Fruit fly (Drosophila melanogaster) whole organism, prepupa: ENCODE results near the gene CG9541.
A peak's percentile ranks its signal among the peaks of the same experiment; 100 is the strongest.

Experiments used
- Blimp-1 ChIP-seq: fragments of 200-800 bp; sonication (Bioruptor generic); optimal IDR thresholded peaks from 3 replicates; lab custom pipeline; 2017; ENCODE audit warnings: missing biosample characterization, missing genetic modification characterization, mild to moderate bottlenecking, moderate library complexity, missing genetic modification reagents
- CG10669 ChIP-seq: fragments of 200-800 bp; sonication (Bioruptor generic); optimal IDR thresholded peaks from 3 replicates; lab custom pipeline; 2018; ENCODE audit warnings: missing biosample characterization, mild to moderate bottlenecking, missing genetic modification characterization, moderate library complexity
- CG11294 ChIP-seq: fragments of 200-800 bp; sonication (Bioruptor generic); IDR thresholded peaks from 2 replicates; pipeline ENCODE4 v1.3.6; 2022; ENCODE audit warnings: missing biosample characterization, missing genetic modification characterization
- CG11902 ChIP-seq: fragments of 200-800 bp; sonication (Bioruptor generic); optimal IDR thresholded peaks from 3 replicates; lab custom pipeline; 2016; ENCODE audit warnings: missing biosample characterization, missing genetic modification characterization
- CG1621 ChIP-seq: fragments of 200-800 bp; sonication (Bioruptor generic); optimal IDR thresholded peaks from 3 replicates; lab custom pipeline; 2018; ENCODE audit warnings: missing biosample characterization, mild to moderate bottlenecking, missing genetic modification characterization
- CG3032 ChIP-seq: fragments of 200-800 bp; optimal IDR thresholded peaks from 2 replicates; lab custom pipeline; 2019; ENCODE audit warnings: missing biosample characterization, mild to moderate bottlenecking, missing genetic modification characterization, moderate library complexity
- CG31627 ChIP-seq: fragments of 200-800 bp; sonication (Bioruptor generic); optimal IDR thresholded peaks from 3 replicates; lab custom pipeline; 2016; ENCODE audit warnings: missing biosample characterization, missing genetic modification characterization
- CG32006 ChIP-seq: fragments of 200-800 bp; sonication (Bioruptor generic); optimal IDR thresholded peaks from 3 replicates; lab custom pipeline; 2017; ENCODE audit warnings: missing biosample characterization, mild to moderate bottlenecking, missing genetic modification characterization
- CG3919 ChIP-seq: fragments of 200-800 bp; sonication (Bioruptor generic); optimal IDR thresholded peaks from 3 replicates; lab custom pipeline; 2016; ENCODE audit warnings: missing biosample characterization, missing genetic modification characterization
- CG4318 ChIP-seq: fragments of 200-800 bp; sonication (Bioruptor generic); optimal IDR thresholded peaks from 3 replicates; lab custom pipeline; 2017; ENCODE audit warnings: missing biosample characterization, mild to moderate bottlenecking, missing genetic modification characterization
- CG6163 ChIP-seq: fragments of 200-800 bp; sonication (Bioruptor generic); IDR thresholded peaks from 3 replicates; pipeline ENCODE4 v1.3.6; 2022; ENCODE audit warnings: missing biosample characterization, missing genetic modification characterization
- CG6276 ChIP-seq: fragments of 200-800 bp; sonication (Bioruptor generic); optimal IDR thresholded peaks from 2 replicates; lab custom pipeline; 2017; ENCODE audit warnings: missing biosample characterization, mild to moderate bottlenecking, missing genetic modification characterization
- CG6792 ChIP-seq: fragments of 200-800 bp; sonication (Bioruptor generic); optimal IDR thresholded peaks from 3 replicates; lab custom pipeline; 2016; ENCODE audit warnings: missing biosample characterization, missing genetic modification characterization
- CG6854 ChIP-seq: fragments of 200-800 bp; sonication (Bioruptor generic); optimal IDR thresholded peaks from 2 replicates; lab custom pipeline; 2017; ENCODE audit warnings: missing biosample characterization, mild to moderate bottlenecking, missing genetic modification characterization
- CG8319 ChIP-seq: fragments of 200-800 bp; sonication (Bioruptor generic); optimal IDR thresholded peaks from 3 replicates; lab custom pipeline; 2016; ENCODE audit warnings: missing biosample characterization, missing genetic modification characterization
- CG8632 ChIP-seq: fragments of 200-800 bp; sonication (Bioruptor generic); optimal IDR thresholded peaks from 3 replicates; lab custom pipeline; 2016; ENCODE audit warnings: missing biosample characterization, missing genetic modification characterization
- CG9139 ChIP-seq: fragments of 200-800 bp; sonication (Bioruptor generic); optimal IDR thresholded peaks from 3 replicates; lab custom pipeline; 2017; ENCODE audit warnings: missing biosample characterization, mild to moderate bottlenecking, missing genetic modification characterization
- Eip75B ChIP-seq: fragments of 200-800 bp; sonication (Bioruptor generic); optimal IDR thresholded peaks from 3 replicates; lab custom pipeline; 2016; ENCODE audit warnings: missing biosample characterization, missing genetic modification characterization
- Eip78C ChIP-seq: fragments of 200-800 bp; sonication (Bioruptor generic); peaks from one replicate; lab custom pipeline; 2016; ENCODE audit warnings: missing biosample characterization, missing genetic modification characterization
- Eip93F ChIP-seq: fragments of 200-800 bp; sonication (Bioruptor generic); optimal IDR thresholded peaks from 2 replicates; lab custom pipeline; 2016; ENCODE audit warnings: missing biosample characterization, mild to moderate bottlenecking, missing genetic modification characterization
- Ets21C ChIP-seq: fragments of 200-800 bp; sonication (Bioruptor generic); optimal IDR thresholded peaks from 3 replicates; lab custom pipeline; 2016; ENCODE audit warnings: missing biosample characterization, missing genetic modification characterization
- Gug ChIP-seq: fragments of 200-800 bp; sonication (Bioruptor generic); IDR thresholded peaks from 2 replicates; pipeline ENCODE4 v1.3.6; 2022; ENCODE audit warnings: missing biosample characterization, missing genetic modification characterization
- Hr38 ChIP-seq: sonication (Bioruptor generic); optimal IDR thresholded peaks from 2 replicates; lab custom pipeline; 2016; ENCODE audit warnings: missing biosample characterization, missing genetic modification characterization
- Hr39 ChIP-seq: fragments of 200-800 bp; sonication (Bioruptor generic); optimal IDR thresholded peaks from 2 replicates; lab custom pipeline; 2016; ENCODE audit warnings: missing biosample characterization, missing genetic modification characterization
- Hr4 ChIP-seq: fragments of 200-800 bp; sonication (Bioruptor generic); optimal IDR thresholded peaks from 3 replicates; lab custom pipeline; 2016; ENCODE audit warnings: missing biosample characterization, missing genetic modification characterization
- Lpt ChIP-seq: fragments of 200-800 bp; sonication (Bioruptor generic); optimal IDR thresholded peaks from 3 replicates; lab custom pipeline; 2016; ENCODE audit warnings: missing biosample characterization, missing genetic modification characterization
- OdsH ChIP-seq: fragments of 200-800 bp; sonication (Bioruptor generic); optimal IDR thresholded peaks from 3 replicates; lab custom pipeline; 2016; ENCODE audit warnings: missing biosample characterization, missing genetic modification characterization
- Sox102F ChIP-seq: fragments of 200-800 bp; sonication (Bioruptor generic); optimal IDR thresholded peaks from 2 replicates; lab custom pipeline; 2016; ENCODE audit warnings: missing biosample characterization, mild to moderate bottlenecking, missing genetic modification characterization
- dac ChIP-seq: fragments of 200-800 bp; sonication (Bioruptor generic); optimal IDR thresholded peaks from 2 replicates; lab custom pipeline; 2017; ENCODE audit warnings: missing biosample characterization, mild to moderate bottlenecking, missing genetic modification characterization
- eg ChIP-seq: fragments of 200-800 bp; sonication (Bioruptor generic); IDR thresholded peaks from 3 replicates; pipeline ENCODE4 v1.3.6; 2022; ENCODE audit warnings: missing biosample characterization, missing genetic modification characterization
- fd85E ChIP-seq: fragments of 200-800 bp; sonication (Bioruptor generic); optimal IDR thresholded peaks from 3 replicates; lab custom pipeline; 2016; ENCODE audit warnings: missing biosample characterization, missing genetic modification characterization
- fkh ChIP-seq: fragments of 200-800 bp; sonication (Bioruptor generic); optimal IDR thresholded peaks from 3 replicates; lab custom pipeline; 2017; ENCODE audit warnings: missing biosample characterization, mild to moderate bottlenecking, missing genetic modification characterization, moderate library complexity
- lz ChIP-seq: fragments of 200-800 bp; sonication (Bioruptor generic); optimal IDR thresholded peaks from 3 replicates; lab custom pipeline; 2016; ENCODE audit warnings: missing biosample characterization, missing genetic modification characterization
- net ChIP-seq: fragments of 200-800 bp; sonication (Bioruptor generic); optimal IDR thresholded peaks from 3 replicates; lab custom pipeline; 2016; ENCODE audit warnings: missing biosample characterization, missing genetic modification characterization
- pdm3 ChIP-seq: fragments of 200-800 bp; sonication (Bioruptor generic); optimal IDR thresholded peaks from 3 replicates; lab custom pipeline; 2016; ENCODE audit warnings: missing biosample characterization, missing genetic modification characterization
- svp ChIP-seq: fragments of 200-800 bp; sonication (Bioruptor generic); peaks from one replicate; lab custom pipeline; 2016; ENCODE audit warnings: missing biosample characterization, missing genetic modification characterization
- topi ChIP-seq: fragments of 200-800 bp; sonication (Bioruptor generic); optimal IDR thresholded peaks from 3 replicates; lab custom pipeline; 2016; ENCODE audit warnings: missing biosample characterization, missing genetic modification characterization

CG9541 gene

dm6 chr2L:8958046-8958497 is 17.2 kb downstream of the CG9541 start (continued):
- TF ChIP-seq CG3032 (tag; lab: Kevin White, UChicago) (no peak), Gug (peak; percentile 96), topi (GFP tag; lab: Kevin White, UChicago) (peak; percentile 74), Blimp-1 (GFP tag; lab: Kevin White, UChicago) (no peak), net (peak; percentile 95), CG8319 (GFP tag; lab: Kevin White, UChicago) (peak; percentile 57), fd85E (GFP tag; lab: Kevin White, UChicago) (no peak), CG6854 (GFP tag; lab: Kevin White, UChicago) (no peak), Hr4 (GFP tag; lab: Kevin White, UChicago) (peak; percentile 97), Hr38 (no peak), Ets21C (GFP tag; lab: Kevin White, UChicago) (peak; percentile 43), CG32006 (peak; percentile 90), pdm3 (peak; percentile 91), dac (GFP tag; lab: Kevin White, UChicago) (peak; percentile 87), Eip75B (GFP tag; lab: Kevin White, UChicago) (peak; percentile 95), CG4318 (GFP tag; lab: Kevin White, UChicago) (peak; percentile 69), Eip93F (GFP tag; lab: Kevin White, UChicago) (no peak), CG3919 (peak; percentile 83), CG31627 (GFP tag; lab: Kevin White, UChicago) (peak; percentile 66)

dm6 chr2L:8957152-8957551 is 18.1 kb downstream of the CG9541 start:
- no peak for TF ChIP-seq Lpt (GFP tag; lab: Kevin White, UChicago)
- TF ChIP-seq CG32006: no peak
- no peak for TF ChIP-seq CG11294 (GFP tag; lab: Robert Waterston, UW)
- TF ChIP-seq CG10669 (GFP tag; lab: Kevin White, UChicago): no peak
- no peak for TF ChIP-seq CG3032 (tag; lab: Kevin White, UChicago)
- TF ChIP-seq svp (GFP tag; lab: Kevin White, UChicago): no peak
- no peak for TF ChIP-seq CG6854 (GFP tag; lab: Kevin White, UChicago)
- TF ChIP-seq dac (GFP tag; lab: Kevin White, UChicago): no peak

DNA sequence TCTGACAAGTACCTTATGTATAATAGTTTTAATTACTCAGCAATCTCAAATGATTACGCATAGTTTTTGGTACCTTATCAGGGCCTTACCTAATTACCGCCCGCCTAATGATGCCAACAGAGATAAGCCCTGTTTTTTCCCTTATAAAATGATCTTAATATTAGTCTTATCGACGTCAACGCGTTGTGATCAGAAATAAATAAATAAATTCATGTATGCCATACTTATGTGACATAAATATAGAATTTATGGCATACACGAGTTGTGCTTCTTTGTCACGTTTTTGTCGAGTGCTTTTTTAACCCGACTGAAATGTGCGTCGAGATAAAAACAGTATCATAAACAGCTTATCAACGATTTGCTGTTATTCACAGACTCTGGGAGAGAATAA is 18.9 kb downstream of the CG9541 start:
- no peak for TF ChIP-seq CG1621 (tag; lab: Kevin White, UChicago)
- TF ChIP-seq Eip78C (GFP tag; lab: Kevin White, UChicago): peak; percentile 25
- TF ChIP-seq CG8319 (GFP tag; lab: Kevin White, UChicago): no peak
- no peak for TF ChIP-seq CG11902
- no peak for TF ChIP-seq Eip75B (GFP tag; lab: Kevin White, UChicago)
- TF ChIP-seq OdsH (GFP tag; lab: Kevin White, UChicago): no peak
- peak; percentile 53 for TF ChIP-seq svp (GFP tag; lab: Kevin White, UChicago)
- TF ChIP-seq lz: no peak
- TF ChIP-seq topi (GFP tag; lab: Kevin White, UChicago): no peak
- no peak for TF ChIP-seq CG9139 (GFP tag; lab: Kevin White, UChicago)
- no peak for TF ChIP-seq Hr39 (GFP tag; lab: Kevin White, UChicago)
- no peak for TF ChIP-seq CG6792
- TF ChIP-seq CG6163 (GFP tag; lab: Robert Waterston, UW): no peak
- no peak for TF ChIP-seq CG8632
- no peak for TF ChIP-seq eg (GFP tag; lab: Robert Waterston, UW)

- TF ChIP-seq dac (GFP tag; lab: Kevin White, UChicago) (no peak), CG6276 (GFP tag; lab: Kevin White, UChicago) (no peak), Eip75B (GFP tag; lab: Kevin White, UChicago) (no peak), CG4318 (GFP tag; lab: Kevin White, UChicago) (no peak), fkh (GFP tag; lab: Kevin White, UChicago) (peak; percentile 66), Sox102F (GFP tag; lab: Kevin White, UChicago) (no peak)
Observed at dm6 chr2L:8955597-8956335, 19.5 kb downstream of the CG9541 start.
